Fruit fly (Drosophila melanogaster) S2 (cell line): ENCODE data around the gene Trxr1.

ENCODE experiments used
- CG8478 ChIP-seq: fragments of >200 bp; optimal IDR thresholded peaks from 2 replicates; lab custom pipeline; 2018
- CTCF ChIP-seq, 2 experiments: fragments of >200 bp; optimal IDR thresholded peaks; 2 replicates each; lab custom pipeline; 2018

DNA sequence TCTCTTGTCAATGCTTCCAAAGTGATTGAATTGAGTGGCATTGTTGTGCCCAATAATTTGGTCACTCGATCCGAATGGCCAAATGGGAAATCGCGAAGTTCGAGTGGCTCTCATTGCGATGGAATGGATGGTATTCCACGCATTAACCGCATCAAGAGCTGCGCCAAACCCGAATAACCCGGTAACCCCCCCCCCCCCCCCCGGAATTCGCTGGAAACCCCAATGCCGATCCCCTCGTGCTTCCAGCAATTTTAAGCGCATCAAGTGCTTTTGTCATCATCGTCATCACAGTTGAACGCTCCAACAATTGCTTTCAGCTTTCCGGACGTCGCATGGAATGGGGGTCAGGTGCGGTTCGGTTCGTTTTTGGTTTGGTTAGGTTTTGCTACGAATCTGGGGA is 35.8 kb upstream of the Trxr1 start:
- TF ChIP-seq CG8478 (lab: Kevin White, UChicago), result no peak
- TF ChIP-seq CTCF (optimal IDR thresholded peaks at IDR 0.05; lab: Kevin White, UChicago), result no peak
